Worm (Caenorhabditis elegans): ENCODE measurements around the gene sgca-1.

Gene sgca-1

ce11 chrX:6740983-6741365, 48.4 kb downstream of the sgca-1 start:
- TF ChIP-seq saeg-2 (GFP tag; IDR thresholded peaks at IDR 0.05), result 0 out of 2 replicates have a peak, but pooled peaks have one; percentile 37
- no peak for TF ChIP-seq nhr-48 (tag; optimal IDR thresholded peaks at IDR 0.05)
- TF ChIP-seq dmd-6 (GFP tag; IDR thresholded peaks at IDR 0.05), result no peak; the same call in 1 of the 2 replicates
- TF ChIP-seq F37D6.2 (tag; optimal IDR thresholded peaks at IDR 0.05), result no peak
- peak; percentile 90 for TF ChIP-seq hlh-30 (tag; optimal IDR thresholded peaks at IDR 0.05; ENCODE audit: insufficient read depth)
- no peak for TF ChIP-seq ztf-7 (tag; optimal IDR thresholded peaks at IDR 0.05)
- no peak for TF ChIP-seq zfp-2 (tag; optimal IDR thresholded peaks at IDR 0.05)
- no peak for TF ChIP-seq sdz-12 (GFP tag; optimal IDR thresholded peaks at IDR 0.05)
- peak; percentile 4; the same call in 1 of the 2 replicates for TF ChIP-seq egl-43 (GFP tag; IDR thresholded peaks at IDR 0.05)
- TF ChIP-seq aly-2 (tag; optimal IDR thresholded peaks at IDR 0.05), result no peak
- no peak for TF ChIP-seq pqm-1 (tag; optimal IDR thresholded peaks at IDR 0.05)
- peak; percentile 71 for TF ChIP-seq hlh-11 (tag; optimal IDR thresholded peaks at IDR 0.05)
- TF ChIP-seq lin-39 (tag; optimal IDR thresholded peaks at IDR 0.05), result no peak
- no peak for TF ChIP-seq zag-1 (tag; optimal IDR thresholded peaks at IDR 0.05)
- TF ChIP-seq dmd-8 (GFP tag; IDR thresholded peaks at IDR 0.05), result no peak
- TF ChIP-seq duxl-1 (tag; optimal IDR thresholded peaks at IDR 0.05; ENCODE audit: poor library complexity), result no peak
- no peak for TF ChIP-seq nhr-42 (GFP tag; IDR thresholded peaks at IDR 0.05)
- no peak for TF ChIP-seq dpl-1 (GFP tag; optimal IDR thresholded peaks at IDR 0.05)
- TF ChIP-seq ceh-32 (tag; optimal IDR thresholded peaks at IDR 0.05; ENCODE audit: poor library complexity), result no peak
- TF ChIP-seq skn-1 (tag; optimal IDR thresholded peaks at IDR 0.05), result no peak
- TF ChIP-seq ceh-20 (GFP tag; IDR thresholded peaks at IDR 0.05), result no peak
- no peak for TF ChIP-seq ces-1 (GFP tag; optimal IDR thresholded peaks at IDR 0.05)
- no peak for TF ChIP-seq lin-29 (GFP tag; IDR thresholded peaks at IDR 0.05)
- TF ChIP-seq zip-2 (tag; optimal IDR thresholded peaks at IDR 0.05), result no peak
- no peak for TF ChIP-seq tra-1 (GFP tag; IDR thresholded peaks at IDR 0.05)
- TF ChIP-seq nhr-28 (tag; optimal IDR thresholded peaks at IDR 0.05), result peak; percentile 21
- no peak for TF ChIP-seq fkh-10 (GFP tag; optimal IDR thresholded peaks at IDR 0.05)
- peak in 1 of 2 experiments; percentile 29 for TF ChIP-seq hif-1 (tag; optimal IDR thresholded peaks at IDR 0.05)
- peak; percentile 48 for TF ChIP-seq mdt-29 (GFP tag; IDR thresholded peaks at IDR 0.05)
- TF ChIP-seq nhr-25 (tag; optimal IDR thresholded peaks at IDR 0.05; ENCODE audit: borderline replicate concordance, insufficient read depth), result no peak
- TF ChIP-seq Y75B8A.6 (GFP tag; IDR thresholded peaks at IDR 0.05), result no peak
- no peak for TF ChIP-seq Y105C5A.15 (GFP tag; IDR thresholded peaks at IDR 0.05)
- no peak for TF ChIP-seq R02D3.7 (tag; optimal IDR thresholded peaks at IDR 0.05)
- no peak for TF ChIP-seq fos-1 (tag; optimal IDR thresholded peaks at IDR 0.05)
- no peak for TF ChIP-seq D1046.2 (GFP tag; IDR thresholded peaks at IDR 0.05)
- TF ChIP-seq ceh-44 (GFP tag; IDR thresholded peaks at IDR 0.05), result no peak
- no peak for TF ChIP-seq spr-1 (tag; optimal IDR thresholded peaks at IDR 0.05)
- no peak for TF ChIP-seq unc-130 (GFP tag; optimal IDR thresholded peaks at IDR 0.05)
- no peak for TF ChIP-seq daf-12 (tag; optimal IDR thresholded peaks at IDR 0.05)
- no peak for TF ChIP-seq ztf-11 (tag; optimal IDR thresholded peaks at IDR 0.05)
- no peak for TF ChIP-seq dmd-9 (GFP tag; IDR thresholded peaks at IDR 0.05)
- no peak for TF ChIP-seq nhr-76 (tag; optimal IDR thresholded peaks at IDR 0.05)
- TF ChIP-seq lir-3 (tag; optimal IDR thresholded peaks at IDR 0.05), result no peak
- TF ChIP-seq F26F4.8 (GFP tag; conservative IDR thresholded peaks at IDR 0.05), result no peak
- TF ChIP-seq lin-1 (GFP tag; IDR thresholded peaks at IDR 0.05), result no peak; the same call in 1 of the 2 replicates
- TF ChIP-seq ZK337.2 (GFP tag; IDR thresholded peaks at IDR 0.05), result no peak
- no peak for TF ChIP-seq F49E8.2 (tag; optimal IDR thresholded peaks at IDR 0.05; ENCODE audit: borderline replicate concordance)
- TF ChIP-seq T20F7.1 (GFP tag; optimal IDR thresholded peaks at IDR 0.05), result no peak
- TF ChIP-seq zfp-3 (GFP tag; conservative IDR thresholded peaks at IDR 0.05), result no peak
- TF ChIP-seq mdl-1 (tag; optimal IDR thresholded peaks at IDR 0.05), result peak in 1 of 2 experiments; percentile 42
- no peak for TF ChIP-seq nhr-10 (tag; optimal IDR thresholded peaks at IDR 0.05)
- TF ChIP-seq attf-4 (tag; optimal IDR thresholded peaks at IDR 0.05), result no peak
